Worm (Caenorhabditis elegans): ENCODE measurements around the gene W08G11.1.

W08G11.1 gene

DNA sequence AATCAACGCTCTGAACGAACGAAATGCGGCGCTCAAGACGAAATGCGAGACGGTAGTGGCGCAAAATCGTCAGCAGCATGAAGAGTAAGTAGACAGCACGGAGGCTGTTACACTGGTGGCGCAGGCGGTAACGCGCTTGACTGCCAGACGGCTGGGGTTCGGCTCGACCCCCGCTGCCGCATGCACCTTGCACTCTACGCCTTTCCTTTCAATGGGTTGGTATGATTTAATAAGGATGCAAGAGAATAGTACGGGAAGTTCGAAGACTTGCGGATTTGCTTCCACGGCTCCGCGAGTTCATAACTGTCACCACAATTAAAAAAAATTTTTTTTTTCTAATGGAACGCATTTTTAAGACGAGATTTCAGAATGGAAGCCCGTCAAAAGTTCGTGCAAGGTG is 23.2 kb downstream of the W08G11.1 start (continued):
- TF ChIP-seq ceh-44 (GFP tag; IDR thresholded peaks at IDR 0.05), result peak; percentile 63; the same call in 1 of the 2 replicates
- TF ChIP-seq ama-1 (optimal IDR thresholded peaks at IDR 0.05), result no peak
- peak; percentile 82; the same call in 1 of the 2 replicates for TF ChIP-seq F26F4.8 (GFP tag; conservative IDR thresholded peaks at IDR 0.05)
- TF ChIP-seq duxl-1 (tag; optimal IDR thresholded peaks at IDR 0.05; ENCODE audit: poor library complexity), result peak; percentile 74
- peak; percentile 83 for TF ChIP-seq Y105C5A.15 (GFP tag; IDR thresholded peaks at IDR 0.05)
- peak; percentile 62; the same call in 1 of the 2 replicates for TF ChIP-seq zfp-3 (GFP tag; conservative IDR thresholded peaks at IDR 0.05)
- TF ChIP-seq nhr-11 (tag; optimal IDR thresholded peaks at IDR 0.05), result peak; percentile 37
- TF ChIP-seq fkh-10 (GFP tag; optimal IDR thresholded peaks at IDR 0.05), result no peak
- peak in 1 of 2 experiments; percentile 61 for TF ChIP-seq hif-1 (tag; optimal IDR thresholded peaks at IDR 0.05)
- no peak for TF ChIP-seq unc-39 (tag; optimal IDR thresholded peaks at IDR 0.05)
- TF ChIP-seq egl-43 (GFP tag; IDR thresholded peaks at IDR 0.05), result peak; percentile 96
- peak; percentile 9 for TF ChIP-seq nhr-25 (tag; optimal IDR thresholded peaks at IDR 0.05; ENCODE audit: borderline replicate concordance, insufficient read depth)
- TF ChIP-seq lin-29 (GFP tag; IDR thresholded peaks at IDR 0.05), result peak; percentile 74; the same call in 1 of the 2 replicates
- TF ChIP-seq tra-1 (GFP tag; IDR thresholded peaks at IDR 0.05), result peak; percentile 88
- no peak for TF ChIP-seq ZK546.5 (tag; optimal IDR thresholded peaks at IDR 0.05)
- no peak for TF ChIP-seq saeg-2 (GFP tag; IDR thresholded peaks at IDR 0.05)
- no peak for TF ChIP-seq T20F7.1 (GFP tag; optimal IDR thresholded peaks at IDR 0.05)
- peak; percentile 1 for TF ChIP-seq zip-2 (tag; optimal IDR thresholded peaks at IDR 0.05)
- peak; percentile 48 for TF ChIP-seq dpl-1 (GFP tag; optimal IDR thresholded peaks at IDR 0.05)
- peak; percentile 82 for TF ChIP-seq Y75B8A.6 (GFP tag; IDR thresholded peaks at IDR 0.05)
- peak; percentile 84 for TF ChIP-seq nhr-42 (GFP tag; IDR thresholded peaks at IDR 0.05)
- peak; percentile 69 for TF ChIP-seq sdz-12 (GFP tag; optimal IDR thresholded peaks at IDR 0.05)
- peak; percentile 65 to 79; a peak in 2 of 4 replicates for TF ChIP-seq madf-5 (GFP tag; IDR thresholded peaks at IDR 0.05)
- TF ChIP-seq aha-1 (tag), result peak; percentile 98
- peak; percentile 83 for TF ChIP-seq ZK337.2 (GFP tag; IDR thresholded peaks at IDR 0.05)
- peak in 1 of 2 experiments; percentile 10 for TF ChIP-seq mdl-1 (tag; optimal IDR thresholded peaks at IDR 0.05)
- TF ChIP-seq gei-8 (GFP tag; optimal IDR thresholded peaks at IDR 0.05), result peak; percentile 66
- TF ChIP-seq ztf-11 (tag; optimal IDR thresholded peaks at IDR 0.05), result no peak
- TF ChIP-seq daf-19 (GFP tag; conservative IDR thresholded peaks at IDR 0.05), result no peak
- TF ChIP-seq ces-1 (GFP tag; optimal IDR thresholded peaks at IDR 0.05), result peak; percentile 6
- peak; percentile 91 for TF ChIP-seq mep-1 (tag; optimal IDR thresholded peaks at IDR 0.05)
- TF ChIP-seq lin-15B (tag; optimal IDR thresholded peaks at IDR 0.05), result no peak
- peak; percentile 76 for TF ChIP-seq rbr-2 (tag; optimal IDR thresholded peaks at IDR 0.05)
- TF ChIP-seq nhr-10 (tag; optimal IDR thresholded peaks at IDR 0.05), result no peak
- peak; percentile 69 for TF ChIP-seq hlh-30 (tag; optimal IDR thresholded peaks at IDR 0.05; ENCODE audit: insufficient read depth)
- TF ChIP-seq skn-1 (tag; optimal IDR thresholded peaks at IDR 0.05), result no peak
- TF ChIP-seq dmd-8 (GFP tag; IDR thresholded peaks at IDR 0.05), result peak; percentile 92
- TF ChIP-seq snpc-4 (tag; optimal IDR thresholded peaks at IDR 0.05), result no peak
- peak; percentile 65 for TF ChIP-seq jun-1 (tag; optimal IDR thresholded peaks at IDR 0.05)
- TF ChIP-seq fos-1 (tag; optimal IDR thresholded peaks at IDR 0.05), result no peak
- TF ChIP-seq mxl-2 (GFP tag; conservative IDR thresholded peaks at IDR 0.05), result peak; percentile 72; the same call in 1 of the 2 replicates
- peak; percentile 90 for TF ChIP-seq pha-4 (GFP tag; IDR thresholded peaks at IDR 0.05)
- TF ChIP-seq pha-4 (tag; optimal IDR thresholded peaks at IDR 0.05), result no peak
- TF ChIP-seq tag-97 (GFP tag; IDR thresholded peaks at IDR 0.05), result no peak
- no peak for TF ChIP-seq zag-1 (tag; optimal IDR thresholded peaks at IDR 0.05)
- peak; percentile 91 for TF ChIP-seq hmg-1.1 (GFP tag; IDR thresholded peaks at IDR 0.05)
- no peak for TF ChIP-seq ceh-82 (tag; optimal IDR thresholded peaks at IDR 0.05)
- no peak for TF ChIP-seq egl-27 (tag; optimal IDR thresholded peaks at IDR 0.05)
- no peak for TF ChIP-seq nhr-237 (tag; optimal IDR thresholded peaks at IDR 0.05)
- TF ChIP-seq arid-1 (GFP tag; conservative IDR thresholded peaks at IDR 0.05), result peak; percentile 81; the same call in 1 of the 2 replicates
- TF ChIP-seq daf-8 (GFP tag; IDR thresholded peaks at IDR 0.05), result no peak
- TF ChIP-seq daf-12 (tag; optimal IDR thresholded peaks at IDR 0.05), result no peak

Measured in whole organism, L4 larva.